Fruit fly (Drosophila melanogaster) whole organism, embryonic: ENCODE data around the gene rho-4.
A peak's percentile ranks its signal among the peaks of the same experiment; 100 is the strongest.

ENCODE experiments used
- Atf3 ChIP-seq: fragments of 200-800 bp; sonication (Bioruptor generic); optimal IDR thresholded peaks from 3 replicates; lab custom pipeline; 2016; ENCODE audit warnings: missing biosample characterization, missing genetic modification characterization
- CG10543 ChIP-seq: fragments of 200-800 bp; sonication (Bioruptor generic); optimal IDR thresholded peaks from 3 replicates; lab custom pipeline; 2017; ENCODE audit warnings: missing biosample characterization, mild to moderate bottlenecking, missing genetic modification characterization, moderate library complexity
- CG11093 ChIP-seq: fragments of 200-800 bp; sonication (Bioruptor generic); IDR thresholded peaks from 3 replicates; pipeline ENCODE4 v1.3.6; 2022; ENCODE audit warnings: missing biosample characterization, missing genetic modification characterization
- CG12155 ChIP-seq: fragments of 200-800 bp; sonication (Bioruptor generic); optimal IDR thresholded peaks from 3 replicates; lab custom pipeline; 2016; ENCODE audit warnings: missing biosample characterization, missing genetic modification characterization
- CG12299 ChIP-seq: fragments of 200-800 bp; sonication (Bioruptor generic); optimal IDR thresholded peaks from 2 replicates; lab custom pipeline; 2018; ENCODE audit warnings: missing biosample characterization, mild to moderate bottlenecking, missing genetic modification characterization
- CG12391 ChIP-seq: fragments of 200-800 bp; sonication (Bioruptor generic); optimal IDR thresholded peaks from 3 replicates; lab custom pipeline; 2018; ENCODE audit warnings: missing biosample characterization, mild to moderate bottlenecking, missing genetic modification characterization, moderate library complexity
- CG13775 ChIP-seq: fragments of 200-800 bp; sonication (Bioruptor generic); optimal IDR thresholded peaks from 3 replicates; lab custom pipeline; 2017; ENCODE audit warnings: missing biosample characterization, mild to moderate bottlenecking, missing genetic modification characterization
- CG13894 ChIP-seq: fragments of 200-800 bp; sonication (Bioruptor generic); optimal IDR thresholded peaks from 3 replicates; lab custom pipeline; 2018; ENCODE audit warnings: missing biosample characterization, mild to moderate bottlenecking, missing genetic modification characterization, moderate library complexity
- CG14710 ChIP-seq: fragments of 200-800 bp; sonication (Bioruptor generic); optimal IDR thresholded peaks from 3 replicates; lab custom pipeline; 2019; ENCODE audit warnings: missing biosample characterization, mild to moderate bottlenecking, missing genetic modification characterization, moderate library complexity
- CG15073 ChIP-seq: fragments of 200-800 bp; sonication (Bioruptor generic); optimal IDR thresholded peaks from 2 replicates; lab custom pipeline; 2016; ENCODE audit warnings: missing biosample characterization, missing genetic modification characterization
- CG1602 ChIP-seq: fragments of 200-800 bp; sonication (Bioruptor generic); optimal IDR thresholded peaks from 3 replicates; lab custom pipeline; 2016; ENCODE audit warnings: missing biosample characterization, missing genetic modification characterization
- CG16779 ChIP-seq: fragments of 200-800 bp; sonication (Bioruptor generic); IDR thresholded peaks from 2 replicates; pipeline ENCODE4 v1.3.6; 2022; ENCODE audit warnings: missing biosample characterization, missing genetic modification characterization
- CG17328 ChIP-seq: fragments of 200-800 bp; sonication (Bioruptor generic); IDR thresholded peaks from 2 replicates; pipeline ENCODE4 v1.3.6; 2022; ENCODE audit warnings: missing biosample characterization, missing genetic modification characterization
- CG17359 ChIP-seq: fragments of 200-800 bp; sonication (Bioruptor generic); optimal IDR thresholded peaks from 3 replicates; lab custom pipeline; 2018; ENCODE audit warnings: missing biosample characterization, mild to moderate bottlenecking, missing genetic modification characterization, moderate library complexity
- CG17612 ChIP-seq: fragments of 200-800 bp; sonication (Bioruptor generic); IDR thresholded peaks from 2 replicates; pipeline ENCODE4 v1.3.6; 2022; ENCODE audit warnings: missing biosample characterization, missing genetic modification characterization
- CG17912 ChIP-seq: fragments of 200-800 bp; sonication (Bioruptor generic); optimal IDR thresholded peaks from 2 replicates; lab custom pipeline; 2018; ENCODE audit warnings: missing biosample characterization, mild to moderate bottlenecking, missing genetic modification characterization
- CG18262 ChIP-seq: fragments of 200-800 bp; optimal IDR thresholded peaks from 3 replicates; lab custom pipeline; 2019; ENCODE audit warnings: missing biosample characterization, mild to moderate bottlenecking, missing genetic modification characterization, moderate library complexity
- CG2120 ChIP-seq: fragments of 200-800 bp; sonication (Bioruptor generic); optimal IDR thresholded peaks from 3 replicates; lab custom pipeline; 2016; ENCODE audit warnings: missing biosample characterization, missing genetic modification characterization
- CG31441 ChIP-seq: fragments of 200-800 bp; sonication (Bioruptor generic); IDR thresholded peaks from 2 replicates; pipeline ENCODE4 v1.3.6; 2022; ENCODE audit warnings: missing biosample characterization, missing genetic modification characterization
- CG32532 ChIP-seq: fragments of 200-800 bp; sonication (Bioruptor generic); IDR thresholded peaks from 2 replicates; pipeline ENCODE4 v1.3.6; 2022; ENCODE audit warnings: missing biosample characterization, missing genetic modification characterization
- CG3995 ChIP-seq: fragments of 200-800 bp; sonication (Bioruptor generic); optimal IDR thresholded peaks from 3 replicates; lab custom pipeline; 2016; ENCODE audit warnings: missing biosample characterization, missing genetic modification characterization
- CG6813 ChIP-seq: fragments of 200-800 bp; sonication (Bioruptor generic); optimal IDR thresholded peaks from 2 replicates; lab custom pipeline; 2017; ENCODE audit warnings: missing biosample characterization, missing genetic modification characterization, mild to moderate bottlenecking, moderate library complexity, missing genetic modification reagents
- CG7271 ChIP-seq: fragments of 200-800 bp; sonication (Bioruptor generic); optimal IDR thresholded peaks from 2 replicates; lab custom pipeline; 2018; ENCODE audit warnings: missing biosample characterization, mild to moderate bottlenecking, missing genetic modification characterization, moderate library complexity
- CG7839 ChIP-seq: fragments of 200-800 bp; sonication (Bioruptor generic); optimal IDR thresholded peaks from 3 replicates; lab custom pipeline; 2018; ENCODE audit warnings: missing biosample characterization, mild to moderate bottlenecking, missing genetic modification characterization, moderate library complexity
- CG7963 ChIP-seq: fragments of 200-800 bp; sonication (Bioruptor generic); IDR thresholded peaks from 3 replicates; pipeline ENCODE4 v1.3.6; 2022; ENCODE audit warnings: missing biosample characterization, missing genetic modification characterization; ENCODE audit not compliant: partially characterized antibody
- CG8290 ChIP-seq, 3 experiments: fragments of 200-800 bp; sonication (Bioruptor generic); optimal IDR thresholded peaks; 2 replicates each; lab custom pipeline; 2016 to 2019; ENCODE audit warnings: missing biosample characterization in 3 of 3, missing genetic modification characterization in 3 of 3, mild to moderate bottlenecking in 2 of 3, moderate library complexity in 1 of 3
- Dbx ChIP-seq: fragments of 200-800 bp; sonication (Bioruptor generic); IDR thresholded peaks from 3 replicates; pipeline ENCODE4 v1.3.6; 2022; ENCODE audit warnings: missing biosample characterization, missing genetic modification characterization
- Hr3 ChIP-seq: fragments of 200-800 bp; sonication (Bioruptor generic); optimal IDR thresholded peaks from 3 replicates; lab custom pipeline; 2016; ENCODE audit warnings: missing biosample characterization, missing genetic modification characterization
- Hr51 ChIP-seq, 2 experiments: fragments of 200-800 bp; sonication (Bioruptor generic); optimal IDR thresholded peaks; 2 replicates in 1 of 2; 3 replicates in 1 of 2; lab custom pipeline; 2016 to 2018; ENCODE audit warnings: missing biosample characterization in 2 of 2, missing genetic modification characterization in 2 of 2, mild to moderate bottlenecking in 1 of 2, moderate library complexity in 1 of 2
- Nf-YC ChIP-seq: fragments of 200-800 bp; optimal IDR thresholded peaks from 3 replicates; lab custom pipeline; 2019; ENCODE audit warnings: missing biosample characterization, mild to moderate bottlenecking, missing genetic modification characterization, moderate library complexity
- Sry-δ ChIP-seq: fragments of 200-800 bp; sonication (Bioruptor generic); optimal IDR thresholded peaks from 2 replicates; lab custom pipeline; 2016; ENCODE audit warnings: missing biosample characterization, missing genetic modification characterization
- bsh ChIP-seq, 2 experiments: fragments of 200-800 bp; sonication (Bioruptor generic); optimal IDR thresholded peaks; 2 replicates each; lab custom pipeline; 2017 to 2018; ENCODE audit warnings: mild to moderate bottlenecking in 2 of 2, missing biosample characterization in 2 of 2, missing genetic modification characterization in 2 of 2, moderate library complexity in 1 of 2
- cg ChIP-seq: fragments of 200-800 bp; sonication (Bioruptor generic); optimal IDR thresholded peaks from 3 replicates; lab custom pipeline; 2019; ENCODE audit warnings: missing biosample characterization, mild to moderate bottlenecking, missing genetic modification characterization, moderate library complexity
- chif ChIP-seq, 2 experiments: fragments of 200-800 bp; sonication (Bioruptor generic); optimal IDR thresholded peaks; 3 replicates each; lab custom pipeline; 2016; ENCODE audit warnings: missing biosample characterization in 2 of 2, missing genetic modification characterization in 2 of 2
- crc ChIP-seq: fragments of 200-800 bp; sonication (Bioruptor generic); optimal IDR thresholded peaks from 2 replicates; lab custom pipeline; 2016; ENCODE audit warnings: missing biosample characterization, missing genetic modification characterization
- crp ChIP-seq, 2 experiments: fragments of 200-800 bp; sonication (Bioruptor generic); optimal IDR thresholded peaks; 2 replicates in 1 of 2; 3 replicates in 1 of 2; lab custom pipeline; 2017; ENCODE audit warnings: missing biosample characterization in 2 of 2, missing genetic modification characterization in 2 of 2, mild to moderate bottlenecking in 1 of 2, moderate library complexity in 1 of 2
- dan ChIP-seq: fragments of 200-800 bp; sonication (Bioruptor generic); IDR thresholded peaks from 2 replicates; pipeline ENCODE4 v1.3.6; 2022; ENCODE audit warnings: missing biosample characterization, missing genetic modification characterization
- dmrt11E ChIP-seq: fragments of 200-800 bp; sonication (Bioruptor generic); optimal IDR thresholded peaks from 3 replicates; lab custom pipeline; 2018; ENCODE audit warnings: missing biosample characterization, mild to moderate bottlenecking, missing genetic modification characterization, moderate library complexity
- dysf ChIP-seq: fragments of 200-800 bp; sonication (Bioruptor generic); IDR thresholded peaks from 3 replicates; pipeline ENCODE4 v1.3.6; 2022; ENCODE audit warnings: missing biosample characterization, missing genetic modification characterization
- hkb ChIP-seq, 2 experiments: fragments of 200-800 bp in 1 of 2; fragments of >200 bp in 1 of 2; sonication (Bioruptor generic) in 1 of 2; IDR thresholded peaks in 1 of 2; optimal IDR thresholded peaks in 1 of 2; 2 replicates each; pipeline versions ENCODE4 v1.3.6 to Lab custom; 2017 to 2022; ENCODE audit warnings: missing biosample characterization in 1 of 2, missing genetic modification characterization in 1 of 2
- prd ChIP-seq, 3 experiments: fragments of >200 bp in 2 of 3; fragments of 200-800 bp in 1 of 3; sonication (Bioruptor generic) in 1 of 3; optimal IDR thresholded peaks in 2 of 3; IDR thresholded peaks in 1 of 3; 2 replicates in 2 of 3; 3 replicates in 1 of 3; pipeline versions ENCODE4 v1.3.6 to Lab custom; 2017 to 2022; ENCODE audit warnings: missing biosample characterization in 1 of 3, missing genetic modification characterization in 1 of 3
- pum ChIP-seq: fragments of 200-800 bp; sonication (Bioruptor generic); optimal IDR thresholded peaks from 2 replicates; lab custom pipeline; 2016; ENCODE audit warnings: missing biosample characterization, missing genetic modification characterization
- seq ChIP-seq: fragments of 200-800 bp; sonication (Bioruptor generic); IDR thresholded peaks from 2 replicates; pipeline ENCODE4 v1.3.6; 2022; ENCODE audit warnings: missing biosample characterization, missing genetic modification characterization
- sisA ChIP-seq: fragments of 200-800 bp; sonication (Bioruptor generic); IDR thresholded peaks from 2 replicates; pipeline ENCODE4 v1.3.6; 2022; ENCODE audit warnings: missing biosample characterization, missing genetic modification characterization
- tgo ChIP-seq: fragments of 200-800 bp; sonication (Bioruptor generic); IDR thresholded peaks from 3 replicates; pipeline ENCODE4 v1.3.6; 2022; ENCODE audit warnings: missing biosample characterization, missing genetic modification characterization
- usp ChIP-seq: fragments of >200 bp; optimal IDR thresholded peaks from 2 replicates; lab custom pipeline; 2017; ENCODE audit warnings: missing biosample characterization, missing genetic modification characterization
- wor ChIP-seq: fragments of 200-800 bp; sonication (Bioruptor generic); IDR thresholded peaks from 2 replicates; pipeline ENCODE4 v1.3.6; 2022; ENCODE audit warnings: missing biosample characterization, missing genetic modification characterization

Gene rho-4

DNA sequence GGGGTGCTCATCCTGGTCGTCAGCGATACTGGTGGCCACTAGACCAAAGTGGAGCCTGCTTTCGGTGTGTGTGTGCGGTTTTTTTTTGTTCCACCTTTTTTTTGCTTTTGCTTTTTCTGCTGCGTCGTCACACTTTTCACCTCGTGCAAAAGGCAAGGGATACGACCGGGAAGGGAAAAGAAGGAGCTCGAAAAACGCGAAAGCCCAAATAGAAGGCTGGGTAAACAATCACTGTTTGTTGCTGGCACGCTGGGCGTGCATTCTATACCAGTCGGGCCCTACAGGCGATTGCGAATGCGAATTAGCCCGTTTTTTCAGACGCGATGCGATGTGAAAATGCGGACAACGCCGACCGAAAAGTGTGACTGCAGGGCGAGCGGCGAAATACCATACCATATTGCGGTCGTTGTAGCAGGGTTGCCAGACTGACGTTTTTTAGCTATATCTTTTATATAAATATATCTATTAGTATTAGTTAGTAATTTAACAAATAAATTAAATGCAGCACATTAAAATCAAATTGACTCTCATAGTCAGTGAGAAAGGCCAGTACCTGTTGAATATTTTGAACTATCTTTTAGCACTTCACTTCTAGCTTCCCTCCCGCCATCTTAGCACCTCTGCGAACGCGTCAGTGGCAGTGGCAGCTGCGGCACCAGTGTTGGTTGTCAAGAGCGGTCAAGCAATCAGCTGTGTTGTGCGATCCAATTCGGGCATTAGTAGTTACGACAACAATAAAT, 29.5 kb upstream of the rho-4 start, which contains the start of the genes Polr2A and CG11699 (continued):
- TF ChIP-seq wor (GFP tag; lab: Robert Waterston, UW) (no peak), dmrt11E (tag; lab: Kevin White, UChicago) (peak; percentile 50), CG1602 (GFP tag; lab: Kevin White, UChicago) (peak; percentile 23), CG12299 (tag; lab: Kevin White, UChicago) (peak; percentile 29), hkb (optimal IDR thresholded peaks at IDR 0.05; lab: Kevin White, UChicago) (no peak), hkb (GFP tag; IDR thresholded peaks at IDR 0.05; lab: Robert Waterston, UW) (no peak), seq (GFP tag; lab: Robert Waterston, UW) (peak; percentile 36; the same call in 1 of the 2 replicates), CG16779 (GFP tag; lab: Robert Waterston, UW) (no peak), dan (GFP tag; lab: Robert Waterston, UW) (no peak), pum (no peak), usp (GFP tag; lab: Kevin White, UChicago) (no peak), dysf (GFP tag; lab: Robert Waterston, UW) (peak; percentile 35; the same call in 1 of the 3 replicates), CG13894 (tag; lab: Kevin White, UChicago) (peak; percentile 53), Dbx (peak; percentile 45; the same call in 2 of the 3 replicates), CG6813 (peak; percentile 9), CG8290 (GFP tag; optimal IDR thresholded peaks at IDR 0.05; lab: Kevin White, UChicago) (peak; percentile 25), CG8290 (tag; optimal IDR thresholded peaks at IDR 0.05; lab: Kevin White, UChicago) (peak in 1 of 2 experiments; percentile 24), Nf-YC (peak; percentile 75), chif (GFP tag; optimal IDR thresholded peaks at IDR 0.05; lab: Kevin White, UChicago) (no peak), CG32532 (peak; percentile 34; the same call in 1 of the 2 replicates), tgo (GFP tag; lab: Robert Waterston, UW) (peak; percentile 41; the same call in 1 of the 3 replicates), CG14710 (tag; lab: Kevin White, UChicago) (peak; percentile 73), CG7271 (tag; lab: Kevin White, UChicago) (no peak), CG7963 (GFP tag; lab: Robert Waterston, UW) (no peak), CG10543 (GFP tag; lab: Kevin White, UChicago) (peak; percentile 58), CG17359 (tag; lab: Kevin White, UChicago) (peak; percentile 8), CG17612 (GFP tag; lab: Robert Waterston, UW) (no peak), CG31441 (GFP tag; lab: Robert Waterston, UW) (no peak; the same call in 1 of the 2 replicates), cg (GFP tag; lab: Kevin White, UChicago) (no peak), CG18262 (tag; lab: Kevin White, UChicago) (peak; percentile 46), CG15073 (GFP tag; lab: Kevin White, UChicago) (no peak), CG7839 (tag; lab: Kevin White, UChicago) (no peak), CG2120 (peak; percentile 31), prd (optimal IDR thresholded peaks at IDR 0.05; lab: Kevin White, UChicago) (no peak), prd (GFP tag; IDR thresholded peaks at IDR 0.05; lab: Robert Waterston, UW) (peak; percentile 25; the same call in 1 of the 3 replicates), CG12391 (tag; lab: Kevin White, UChicago) (peak; percentile 66), Hr3 (GFP tag; lab: Kevin White, UChicago) (peak; percentile 57), sisA (peak; percentile 43), CG17912 (no peak), Sry-δ (peak; percentile 2), CG13775 (GFP tag; lab: Kevin White, UChicago) (peak; percentile 64), Hr51 (GFP tag; optimal IDR thresholded peaks at IDR 0.05; lab: Kevin White, UChicago) (no peak), CG11093 (no peak), Atf3 (GFP tag; lab: Kevin White, UChicago) (no peak), crc (GFP tag; lab: Kevin White, UChicago) (no peak), bsh (GFP tag; optimal IDR thresholded peaks at IDR 0.05; lab: Kevin White, UChicago) (peak; percentile 6 to 57), CG17328 (GFP tag; lab: Robert Waterston, UW) (no peak), CG12155 (GFP tag; lab: Kevin White, UChicago) (peak; percentile 45), CG3995 (peak; percentile 42), crp (GFP tag; optimal IDR thresholded peaks at IDR 0.05; lab: Kevin White, UChicago) (peak; percentile 3 to 90)
